Fruit fly (Drosophila melanogaster) whole organism, prepupa: ENCODE measurements around the gene pyd.

ENCODE experiments used
- CG11902 ChIP-seq: fragments of 200-800 bp; sonication (Bioruptor generic); optimal IDR thresholded peaks from 3 replicates; lab custom pipeline; 2016; ENCODE audit warnings: missing biosample characterization, missing genetic modification characterization
- CG1621 ChIP-seq: fragments of 200-800 bp; sonication (Bioruptor generic); optimal IDR thresholded peaks from 3 replicates; lab custom pipeline; 2018; ENCODE audit warnings: missing biosample characterization, mild to moderate bottlenecking, missing genetic modification characterization
- Ets21C ChIP-seq: fragments of 200-800 bp; sonication (Bioruptor generic); optimal IDR thresholded peaks from 3 replicates; lab custom pipeline; 2016; ENCODE audit warnings: missing biosample characterization, missing genetic modification characterization
- Met ChIP-seq: fragments of 200-800 bp; sonication (Bioruptor generic); optimal IDR thresholded peaks from 3 replicates; lab custom pipeline; 2016; ENCODE audit warnings: missing biosample characterization, missing genetic modification characterization
- OdsH ChIP-seq: fragments of 200-800 bp; sonication (Bioruptor generic); optimal IDR thresholded peaks from 3 replicates; lab custom pipeline; 2016; ENCODE audit warnings: missing biosample characterization, missing genetic modification characterization
- Sox102F ChIP-seq: fragments of 200-800 bp; sonication (Bioruptor generic); optimal IDR thresholded peaks from 2 replicates; lab custom pipeline; 2016; ENCODE audit warnings: missing biosample characterization, mild to moderate bottlenecking, missing genetic modification characterization
- dsx ChIP-seq: fragments of 200-800 bp; optimal IDR thresholded peaks from 3 replicates; lab custom pipeline; 2019; ENCODE audit warnings: missing biosample characterization, mild to moderate bottlenecking, missing genetic modification characterization, moderate library complexity; ENCODE audit not compliant: poor library complexity, severe bottlenecking
- fkh ChIP-seq: fragments of 200-800 bp; sonication (Bioruptor generic); optimal IDR thresholded peaks from 3 replicates; lab custom pipeline; 2017; ENCODE audit warnings: missing biosample characterization, mild to moderate bottlenecking, missing genetic modification characterization, moderate library complexity
- lz ChIP-seq: fragments of 200-800 bp; sonication (Bioruptor generic); optimal IDR thresholded peaks from 3 replicates; lab custom pipeline; 2016; ENCODE audit warnings: missing biosample characterization, missing genetic modification characterization

DNA sequence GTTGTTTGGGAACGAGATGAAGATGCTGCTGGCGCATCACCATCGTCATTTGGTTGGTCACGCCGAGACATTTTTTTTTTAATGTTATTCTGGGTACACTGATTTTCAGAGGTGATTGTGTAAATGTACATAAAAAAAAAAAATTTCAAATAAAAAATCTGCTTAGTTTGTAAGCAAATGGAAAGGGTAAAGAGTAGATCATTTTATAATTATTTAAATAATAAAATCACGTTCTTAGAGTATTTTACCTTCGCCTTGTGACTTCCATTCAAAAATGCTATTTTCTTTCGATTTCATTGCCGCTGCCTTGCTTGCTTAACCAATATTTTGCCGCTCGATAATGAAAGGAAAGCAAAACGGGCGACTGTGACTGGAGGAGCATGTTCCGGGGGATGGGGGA is 47.1 kb upstream of the pyd start:
- TF ChIP-seq OdsH (GFP tag; lab: Kevin White, UChicago) (peak; percentile 73), dsx (GFP tag; lab: Kevin White, UChicago) (no peak), CG11902 (peak; percentile 79), lz (peak; percentile 78), Met (GFP tag; lab: Kevin White, UChicago) (peak; percentile 84), CG1621 (tag; lab: Kevin White, UChicago) (no peak), Sox102F (GFP tag; lab: Kevin White, UChicago) (peak; percentile 68), fkh (GFP tag; lab: Kevin White, UChicago) (no peak), Ets21C (peak; percentile 69)
